Worm (Caenorhabditis elegans) whole organism, L2 larva: ENCODE results near the gene lido-17.

Experiments
- aly-2 ChIP-seq: fragments of 150-350 bp; optimal IDR thresholded peaks from 2 replicates; lab custom pipeline; 2014; ENCODE audit warnings: missing biosample characterization, missing genetic modification characterization
- ama-1 ChIP-seq: fragments of 150-350 bp; optimal IDR thresholded peaks from 2 replicates; lab custom pipeline; 2018; ENCODE audit warnings: inconsistent platforms
- nhr-10 ChIP-seq: sonication (generic microtip); optimal IDR thresholded peaks from 2 replicates; lab custom pipeline; 2017; ENCODE audit warnings: missing biosample characterization, missing genetic modification characterization
- nhr-6 ChIP-seq: fragments of 150-350 bp; optimal IDR thresholded peaks from 2 replicates; lab custom pipeline; 2014; ENCODE audit warnings: missing biosample characterization, missing genetic modification characterization
- ztf-4 ChIP-seq: fragments of 150-350 bp; optimal IDR thresholded peaks from 2 replicates; lab custom pipeline; 2014; ENCODE audit warnings: missing biosample characterization, missing genetic modification characterization

DNA sequence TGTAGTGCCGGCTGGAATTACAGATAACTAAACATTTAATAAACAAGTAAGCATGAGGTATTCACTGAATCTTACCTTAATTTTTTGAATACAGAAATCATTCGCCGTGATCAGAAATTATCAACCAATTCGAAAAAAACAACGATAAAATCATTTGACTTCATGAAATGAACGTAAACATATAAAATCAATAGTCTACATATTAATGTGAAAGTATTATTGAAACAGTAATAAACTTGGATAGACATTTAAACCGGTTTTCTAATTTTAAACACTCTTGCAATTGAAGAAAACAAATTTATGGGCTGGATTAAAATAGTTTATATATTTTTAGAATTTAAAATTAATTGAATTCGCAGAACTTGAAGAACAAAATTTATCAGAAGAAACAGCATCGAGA is 49.2 kb upstream of the lido-17 start, which contains the start of gene chil-16:
- TF ChIP-seq ama-1 (no peak), nhr-6 (tag; lab: Kevin White, UChicago) (no peak), nhr-10 (tag; lab: Kevin White, UChicago) (no peak), aly-2 (tag; lab: Kevin White, UChicago) (no peak), ztf-4 (tag; lab: Kevin White, UChicago) (no peak)
